Worm (Caenorhabditis elegans): Measurements from ENCODE around the gene cyp-35C1.

cyp-35C1 gene

DNA sequence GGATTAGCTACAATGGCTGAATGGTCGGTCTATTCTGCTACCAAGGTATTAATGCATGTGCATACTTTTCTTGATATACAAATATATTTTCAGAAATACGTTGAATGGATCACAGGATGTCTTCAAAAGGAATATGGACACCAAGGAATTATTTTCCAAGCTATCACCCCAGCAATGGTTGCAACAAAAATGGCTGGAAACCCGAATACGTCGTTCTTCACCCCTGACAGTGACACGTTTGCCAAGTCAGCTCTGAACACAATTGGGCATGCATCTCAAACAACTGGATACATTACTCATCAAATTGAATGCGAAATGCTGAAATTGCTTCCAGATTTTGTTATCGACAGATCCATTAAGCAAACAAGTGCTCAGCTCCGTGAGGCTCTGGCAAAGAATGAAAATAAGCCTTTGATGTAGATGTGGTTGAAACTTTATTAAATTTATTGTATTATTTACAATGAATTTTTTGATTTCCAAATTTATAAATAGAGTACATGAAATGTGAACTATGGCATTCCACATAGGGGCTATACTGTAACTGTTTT, 9.3 kb upstream of the cyp-35C1 start (continued):
- TF ChIP-seq zip-11 (GFP tag; IDR thresholded peaks at IDR 0.05) (no peak), aha-1 (tag) (peak; percentile 91), nhr-76 (tag; optimal IDR thresholded peaks at IDR 0.05) (no peak), pqm-1 (tag; optimal IDR thresholded peaks at IDR 0.05) (no peak), T20F7.1 (GFP tag; optimal IDR thresholded peaks at IDR 0.05) (peak; percentile 75), mxl-2 (GFP tag; conservative IDR thresholded peaks at IDR 0.05) (no peak), nhr-111 (GFP tag; optimal IDR thresholded peaks at IDR 0.05) (no peak), F44E2.7 (GFP tag; IDR thresholded peaks at IDR 0.05) (no peak), ztf-7 (tag; optimal IDR thresholded peaks at IDR 0.05) (no peak), vab-7 (GFP tag; IDR thresholded peaks at IDR 0.05) (no peak), tra-1 (GFP tag; IDR thresholded peaks at IDR 0.05) (peak; percentile 9; the same call in 1 of the 2 replicates), egl-27 (tag; optimal IDR thresholded peaks at IDR 0.05) (no peak), ztf-11 (tag; optimal IDR thresholded peaks at IDR 0.05) (no peak), snpc-1.2 (GFP tag; IDR thresholded peaks at IDR 0.05) (peak; percentile 27; the same call in 1 of the 2 replicates), Y5F2A.4 (GFP tag; optimal IDR thresholded peaks at IDR 0.05) (no peak), hlh-11 (tag; optimal IDR thresholded peaks at IDR 0.05) (peak; percentile 70), rbr-2 (tag; optimal IDR thresholded peaks at IDR 0.05) (no peak), nhr-48 (tag; optimal IDR thresholded peaks at IDR 0.05) (no peak), ceh-28 (tag; optimal IDR thresholded peaks at IDR 0.05) (no peak), ces-1 (GFP tag; optimal IDR thresholded peaks at IDR 0.05) (no peak), F26F4.8 (GFP tag; conservative IDR thresholded peaks at IDR 0.05) (no peak), daf-8 (GFP tag; IDR thresholded peaks at IDR 0.05) (no peak), Y105C5A.15 (GFP tag; IDR thresholded peaks at IDR 0.05) (no peak), ctbp-1 (GFP tag; IDR thresholded peaks at IDR 0.05) (no peak; the same call in 1 of the 2 replicates), ceh-20 (GFP tag; IDR thresholded peaks at IDR 0.05) (no peak), hif-1 (tag; optimal IDR thresholded peaks at IDR 0.05) (peak in 1 of 2 experiments; percentile 39), nhr-102 (tag; optimal IDR thresholded peaks at IDR 0.05) (peak; percentile 70), D1046.2 (GFP tag; IDR thresholded peaks at IDR 0.05) (peak; percentile 79; the same call in 1 of the 2 replicates), ZK546.5 (tag; optimal IDR thresholded peaks at IDR 0.05) (no peak), dpl-1 (GFP tag; optimal IDR thresholded peaks at IDR 0.05) (no peak), R02D3.7 (tag; optimal IDR thresholded peaks at IDR 0.05) (no peak), ceh-82 (tag; optimal IDR thresholded peaks at IDR 0.05) (no peak), mep-1 (tag; optimal IDR thresholded peaks at IDR 0.05) (peak; percentile 94), nhr-77 (tag; optimal IDR thresholded peaks at IDR 0.05) (peak; percentile 89), mdl-1 (tag; optimal IDR thresholded peaks at IDR 0.05) (peak in 1 of 2 experiments; percentile 22), dmd-8 (GFP tag; IDR thresholded peaks at IDR 0.05) (peak; percentile 69), lim-7 (GFP tag; IDR thresholded peaks at IDR 0.05) (no peak), php-3 (GFP tag; IDR thresholded peaks at IDR 0.05) (no peak), mes-2 (tag; optimal IDR thresholded peaks at IDR 0.05; ENCODE audit: poor library complexity, severe bottlenecking) (peak; percentile 52), unc-39 (tag; optimal IDR thresholded peaks at IDR 0.05) (no peak), F37D6.2 (tag; optimal IDR thresholded peaks at IDR 0.05) (no peak), nhr-237 (tag; optimal IDR thresholded peaks at IDR 0.05) (no peak), dmd-6 (GFP tag; IDR thresholded peaks at IDR 0.05) (peak; percentile 56), duxl-1 (tag; optimal IDR thresholded peaks at IDR 0.05; ENCODE audit: poor library complexity) (peak; percentile 65), dve-1 (tag; optimal IDR thresholded peaks at IDR 0.05; ENCODE audit: insufficient read depth) (peak; percentile 28), fkh-10 (GFP tag; optimal IDR thresholded peaks at IDR 0.05) (no peak), daf-16 (GFP tag; optimal IDR thresholded peaks at IDR 0.05) (peak in 1 of 2 experiments; percentile 1), daf-16 (tag; optimal IDR thresholded peaks at IDR 0.05) (peak; percentile 18), nhr-11 (tag; optimal IDR thresholded peaks at IDR 0.05) (peak; percentile 11), lsy-2 (tag; optimal IDR thresholded peaks at IDR 0.05) (peak; percentile 69 to 72), F10B5.3 (tag; optimal IDR thresholded peaks at IDR 0.05) (no peak), ceh-32 (tag; optimal IDR thresholded peaks at IDR 0.05; ENCODE audit: poor library complexity) (no peak)

Data from whole organism, L4 larva.